Worm (Caenorhabditis elegans) whole organism, L4 larva: ENCODE results near the gene B0334.4.

Experiments
- F49E8.2 ChIP-seq: sonication (generic microtip); optimal IDR thresholded peaks from 2 replicates; lab custom pipeline; 2016; ENCODE audit warnings: missing compliant biosample characterization, mild to moderate bottlenecking, missing genetic modification characterization, borderline replicate concordance
- cey-2 ChIP-seq: sonication (generic microtip); optimal IDR thresholded peaks from 3 replicates; lab custom pipeline; 2017; ENCODE audit warnings: missing genetic modification characterization, mild to moderate bottlenecking, missing compliant biosample characterization, antibody characterized with exemption, borderline replicate concordance; ENCODE audit not compliant: insufficient read depth
- daf-12 ChIP-seq: fragments of 150-350 bp; optimal IDR thresholded peaks from 2 replicates; lab custom pipeline; 2014; ENCODE audit warnings: missing biosample characterization, missing genetic modification reagents, missing genetic modification characterization
- daf-16 ChIP-seq, 3 experiments: sonication (generic microtip); optimal IDR thresholded peaks; 2 replicates each; lab custom pipeline; 2016 to 2017; ENCODE audit warnings: missing genetic modification characterization in 3 of 3, missing genetic modification reagents in 3 of 3, mild to moderate bottlenecking in 2 of 3, missing compliant biosample characterization in 2 of 3, missing biosample characterization in 1 of 3, moderate library complexity in 1 of 3
- dve-1 ChIP-seq: sonication (generic microtip); optimal IDR thresholded peaks from 2 replicates; lab custom pipeline; 2017; ENCODE audit warnings: antibody characterized with exemption, mild to moderate bottlenecking, missing genetic modification characterization, missing compliant biosample characterization; ENCODE audit not compliant: insufficient read depth
- egl-27 ChIP-seq: sonication (generic microtip); optimal IDR thresholded peaks from 3 replicates; lab custom pipeline; 2017; ENCODE audit warnings: missing biosample characterization, missing genetic modification reagents, missing genetic modification characterization
- fkh-10 ChIP-seq: fragments of 150-350 bp; optimal IDR thresholded peaks from 2 replicates; lab custom pipeline; 2014; ENCODE audit warnings: missing biosample characterization, missing genetic modification reagents, missing genetic modification characterization
- nhr-237 ChIP-seq: sonication (generic microtip); optimal IDR thresholded peaks from 2 replicates; lab custom pipeline; 2017; ENCODE audit warnings: missing biosample characterization, missing genetic modification characterization
- saeg-2 ChIP-seq: fragments of 200-800 bp; sonication (Bioruptor generic); IDR thresholded peaks from 2 replicates; pipeline ENCODE4 v1.3.6; 2022; ENCODE audit warnings: missing genetic modification reagents, missing genetic modification characterization, missing compliant biosample characterization
- set-16 ChIP-seq: fragments of 200-800 bp; sonication (Bioruptor generic); IDR thresholded peaks from 2 replicates; pipeline ENCODE4 v1.3.6; 2022; ENCODE audit warnings: missing genetic modification reagents, missing genetic modification characterization, missing compliant biosample characterization
- unc-39 ChIP-seq: sonication (generic microtip); optimal IDR thresholded peaks from 2 replicates; lab custom pipeline; 2017; ENCODE audit warnings: missing biosample characterization, missing genetic modification characterization
- zag-1 ChIP-seq: fragments of 150-350 bp; optimal IDR thresholded peaks from 2 replicates; lab custom pipeline; 2014; ENCODE audit warnings: missing biosample characterization, missing genetic modification characterization
- ztf-7 ChIP-seq: fragments of 150-350 bp; optimal IDR thresholded peaks from 2 replicates; lab custom pipeline; 2014; ENCODE audit warnings: missing biosample characterization, missing genetic modification characterization

- TF ChIP-seq fkh-10 (GFP tag; lab: Kevin White, UChicago), result no peak
- no peak for TF ChIP-seq cey-2 (tag; lab: Kevin White, UChicago)
- TF ChIP-seq saeg-2, result no peak
- no peak for TF ChIP-seq F49E8.2
- no peak for TF ChIP-seq daf-16 (GFP tag; optimal IDR thresholded peaks at IDR 0.05; lab: Kevin White, UChicago)
- TF ChIP-seq daf-16 (tag; optimal IDR thresholded peaks at IDR 0.05; lab: Kevin White, UChicago), result peak; percentile 28
- peak; percentile 7 for TF ChIP-seq dve-1 (tag; lab: Kevin White, UChicago)
- TF ChIP-seq zag-1, result no peak
- TF ChIP-seq daf-12, result no peak
- TF ChIP-seq ztf-7 (tag; lab: Kevin White, UChicago), result no peak
- TF ChIP-seq unc-39 (tag; lab: Kevin White, UChicago), result no peak
- no peak for TF ChIP-seq nhr-237 (tag; lab: Kevin White, UChicago)
- no peak for TF ChIP-seq set-16 (GFP tag; lab: Robert Waterston, UW)
- TF ChIP-seq egl-27 (tag; lab: Kevin White, UChicago), result no peak
Measured at ce11 chrII:11469574-11470108, 25.9 kb upstream of the B0334.4 start, which contains the start of gene cisd-1.
